Worm (Caenorhabditis elegans): ENCODE measurements around the gene cyp-13A1.

- TF ChIP-seq nhr-28 (tag; optimal IDR thresholded peaks at IDR 0.05), result no peak
- TF ChIP-seq sptf-1 (tag; optimal IDR thresholded peaks at IDR 0.05), result no peak
These were observed at the start of gene cyp-13A1 for ce11 chrII:9781842-9782241.

Data from whole organism, mixed stage, embryonic.